Fruit fly (Drosophila melanogaster) whole organism, embryonic: ENCODE results near the gene Cpr67Fa2.

Experiments
- Blimp-1 ChIP-seq: fragments of 200-800 bp; sonication (Bioruptor generic); optimal IDR thresholded peaks from 3 replicates; lab custom pipeline; 2018; ENCODE audit warnings: missing biosample characterization, missing genetic modification characterization, mild to moderate bottlenecking, moderate library complexity, missing genetic modification reagents
- CG12236 ChIP-seq: fragments of 200-800 bp; sonication (Bioruptor generic); optimal IDR thresholded peaks from 2 replicates; lab custom pipeline; 2016; ENCODE audit warnings: missing biosample characterization, missing genetic modification characterization
- CG15479 ChIP-seq: fragments of 200-800 bp; sonication (Bioruptor generic); optimal IDR thresholded peaks from 3 replicates; lab custom pipeline; 2019; ENCODE audit warnings: missing biosample characterization, mild to moderate bottlenecking, missing genetic modification characterization, moderate library complexity
- CG17328 ChIP-seq: fragments of 200-800 bp; sonication (Bioruptor generic); IDR thresholded peaks from 2 replicates; pipeline ENCODE4 v1.3.6; 2022; ENCODE audit warnings: missing biosample characterization, missing genetic modification characterization
- CG18262 ChIP-seq: fragments of 200-800 bp; optimal IDR thresholded peaks from 3 replicates; lab custom pipeline; 2019; ENCODE audit warnings: missing biosample characterization, mild to moderate bottlenecking, missing genetic modification characterization, moderate library complexity
- CG18599 ChIP-seq: fragments of 200-800 bp; sonication (Bioruptor generic); optimal IDR thresholded peaks from 3 replicates; lab custom pipeline; 2017; ENCODE audit warnings: missing biosample characterization, missing genetic modification characterization, mild to moderate bottlenecking, moderate library complexity, missing genetic modification reagents
- CG18764 ChIP-seq: fragments of 200-800 bp; sonication (Bioruptor generic); optimal IDR thresholded peaks from 3 replicates; lab custom pipeline; 2016; ENCODE audit warnings: missing biosample characterization, missing genetic modification characterization
- CG2678 ChIP-seq: fragments of 200-800 bp; sonication (Bioruptor generic); optimal IDR thresholded peaks from 3 replicates; lab custom pipeline; 2019; ENCODE audit warnings: missing biosample characterization, mild to moderate bottlenecking, missing genetic modification characterization, moderate library complexity
- CG31388 ChIP-seq: fragments of 200-800 bp; sonication (Bioruptor generic); optimal IDR thresholded peaks from 2 replicates; lab custom pipeline; 2016; ENCODE audit warnings: missing biosample characterization, missing genetic modification characterization
- CG3726 ChIP-seq: fragments of 200-800 bp; sonication (Bioruptor generic); IDR thresholded peaks from 3 replicates; pipeline ENCODE4, ENCODE4 v1.3.6; 2022; ENCODE audit warnings: missing biosample characterization, missing genetic modification characterization
- CG3838 ChIP-seq: fragments of 200-800 bp; sonication (Bioruptor generic); optimal IDR thresholded peaks from 3 replicates; lab custom pipeline; 2016; ENCODE audit warnings: missing biosample characterization, missing genetic modification characterization
- CG4360 ChIP-seq: fragments of 200-800 bp; sonication (Bioruptor generic); IDR thresholded peaks from 2 replicates; pipeline ENCODE4 v1.3.6; 2022; ENCODE audit warnings: missing biosample characterization, missing genetic modification characterization
- CG6765 ChIP-seq: fragments of 200-800 bp; sonication (Bioruptor generic); optimal IDR thresholded peaks from 3 replicates; lab custom pipeline; 2017; ENCODE audit warnings: missing biosample characterization, mild to moderate bottlenecking, missing genetic modification characterization
- CG7556 ChIP-seq: fragments of 200-800 bp; sonication (Bioruptor generic); optimal IDR thresholded peaks from 2 replicates; lab custom pipeline; 2017; ENCODE audit warnings: missing biosample characterization, mild to moderate bottlenecking, missing genetic modification characterization
- CG7745 ChIP-seq: fragments of 200-800 bp; sonication (Bioruptor generic); optimal IDR thresholded peaks from 2 replicates; lab custom pipeline; 2018; ENCODE audit warnings: missing biosample characterization, mild to moderate bottlenecking, missing genetic modification characterization, moderate library complexity
- CG8281 ChIP-seq: fragments of 200-800 bp; sonication (Bioruptor generic); optimal IDR thresholded peaks from 2 replicates; lab custom pipeline; 2018; ENCODE audit warnings: missing biosample characterization, mild to moderate bottlenecking, missing genetic modification characterization, moderate library complexity
- CG9437 ChIP-seq: fragments of 200-800 bp; sonication (Bioruptor generic); optimal IDR thresholded peaks from 2 replicates; lab custom pipeline; 2018; ENCODE audit warnings: missing biosample characterization, mild to moderate bottlenecking, missing genetic modification characterization
- Dek ChIP-seq: fragments of 200-800 bp; sonication (Bioruptor generic); optimal IDR thresholded peaks from 3 replicates; lab custom pipeline; 2019; ENCODE audit warnings: missing biosample characterization, mild to moderate bottlenecking, missing genetic modification characterization, moderate library complexity
- Dp ChIP-seq: fragments of 200-800 bp; sonication (Bioruptor generic); optimal IDR thresholded peaks from 2 replicates; lab custom pipeline; 2018; ENCODE audit warnings: missing biosample characterization, mild to moderate bottlenecking, missing genetic modification characterization, moderate library complexity
- Gug ChIP-seq: fragments of 200-800 bp; sonication (Bioruptor generic); IDR thresholded peaks from 4 replicates; pipeline ENCODE4 v1.3.6; 2022; ENCODE audit warnings: missing biosample characterization, missing genetic modification characterization
- HLH3B ChIP-seq: fragments of 200-800 bp; sonication (Bioruptor generic); IDR thresholded peaks from 2 replicates; pipeline ENCODE4 v1.3.6; 2022; ENCODE audit warnings: missing biosample characterization, missing genetic modification characterization
- Nf-YC ChIP-seq: fragments of 200-800 bp; optimal IDR thresholded peaks from 3 replicates; lab custom pipeline; 2019; ENCODE audit warnings: missing biosample characterization, mild to moderate bottlenecking, missing genetic modification characterization, moderate library complexity
- Oli ChIP-seq: fragments of 200-800 bp; sonication (Bioruptor generic); optimal IDR thresholded peaks from 2 replicates; lab custom pipeline; 2018; ENCODE audit warnings: missing biosample characterization, mild to moderate bottlenecking, missing genetic modification characterization, moderate library complexity
- Scr ChIP-seq: fragments of 200-800 bp; sonication (Bioruptor generic); IDR thresholded peaks from 2 replicates; pipeline ENCODE4 v1.3.6; 2022; ENCODE audit warnings: missing biosample characterization, missing genetic modification characterization; ENCODE audit not compliant: partially characterized antibody
- Sox102F ChIP-seq: fragments of 200-800 bp; sonication (Bioruptor generic); optimal IDR thresholded peaks from 2 replicates; lab custom pipeline; 2018; ENCODE audit warnings: missing biosample characterization, mild to moderate bottlenecking, missing genetic modification characterization, moderate library complexity
- Tbp ChIP-seq: fragments of >200 bp; optimal IDR thresholded peaks from 2 replicates; lab custom pipeline; 2018; ENCODE audit warnings: missing biosample characterization, missing genetic modification characterization
- al ChIP-seq: fragments of 200-800 bp; sonication (Bioruptor generic); IDR thresholded peaks from 2 replicates; pipeline ENCODE4 v1.3.6; 2022; ENCODE audit warnings: missing biosample characterization, missing genetic modification characterization
- bcd ChIP-seq: fragments of 200-800 bp; sonication (Bioruptor generic); optimal IDR thresholded peaks from 2 replicates; lab custom pipeline; 2017; ENCODE audit warnings: missing biosample characterization, mild to moderate bottlenecking, missing genetic modification characterization
- cg ChIP-seq: fragments of 200-800 bp; sonication (Bioruptor generic); optimal IDR thresholded peaks from 3 replicates; lab custom pipeline; 2019; ENCODE audit warnings: missing biosample characterization, mild to moderate bottlenecking, missing genetic modification characterization, moderate library complexity
- chm ChIP-seq: fragments of 200-800 bp; sonication (Bioruptor generic); IDR thresholded peaks from 2 replicates; pipeline ENCODE4 v1.3.6; 2022; ENCODE audit warnings: missing biosample characterization, missing genetic modification characterization
- corto ChIP-seq: fragments of 200-800 bp; sonication (Bioruptor generic); optimal IDR thresholded peaks from 2 replicates; lab custom pipeline; 2016; ENCODE audit warnings: missing biosample characterization, mild to moderate bottlenecking, missing genetic modification characterization, moderate library complexity
- fd96Cb ChIP-seq: fragments of 200-800 bp; sonication (Bioruptor generic); optimal IDR thresholded peaks from 2 replicates; lab custom pipeline; 2018; ENCODE audit warnings: missing biosample characterization, mild to moderate bottlenecking, missing genetic modification characterization, moderate library complexity
- grau ChIP-seq: fragments of 200-800 bp; optimal IDR thresholded peaks from 3 replicates; lab custom pipeline; 2019; ENCODE audit warnings: missing biosample characterization, mild to moderate bottlenecking, missing genetic modification characterization, moderate library complexity
- grn ChIP-seq: fragments of 200-800 bp; sonication (Bioruptor generic); optimal IDR thresholded peaks from 3 replicates; lab custom pipeline; 2017; ENCODE audit warnings: missing biosample characterization, missing genetic modification characterization
- jing ChIP-seq: fragments of 200-800 bp; sonication (Bioruptor generic); optimal IDR thresholded peaks from 2 replicates; lab custom pipeline; 2018; ENCODE audit warnings: missing biosample characterization, mild to moderate bottlenecking, missing genetic modification characterization
- klu ChIP-seq: fragments of 200-800 bp; sonication (Bioruptor generic); IDR thresholded peaks from 2 replicates; pipeline ENCODE4 v1.3.6; 2022; ENCODE audit warnings: missing biosample characterization, missing genetic modification characterization
- lola ChIP-seq, 3 experiments: fragments of >200 bp in 2 of 3; fragments of 200-800 bp in 1 of 3; sonication (Bioruptor generic) in 1 of 3; optimal IDR thresholded peaks; 2 replicates each; lab custom pipeline; 2017 to 2019; ENCODE audit warnings: missing biosample characterization in 3 of 3, missing genetic modification characterization in 3 of 3, mild to moderate bottlenecking in 1 of 3, moderate library complexity in 1 of 3
- nmo ChIP-seq: fragments of 200-800 bp; sonication (Bioruptor generic); optimal IDR thresholded peaks from 2 replicates; lab custom pipeline; 2018; ENCODE audit warnings: missing biosample characterization, mild to moderate bottlenecking, missing genetic modification characterization, moderate library complexity
- onecut ChIP-seq: fragments of 200-800 bp; sonication (Bioruptor generic); IDR thresholded peaks from 2 replicates; pipeline ENCODE4 v1.3.6; 2022; ENCODE audit warnings: missing biosample characterization, missing genetic modification characterization
- phol ChIP-seq: fragments of 200-800 bp; sonication (Bioruptor generic); optimal IDR thresholded peaks from 3 replicates; lab custom pipeline; 2018; ENCODE audit warnings: missing biosample characterization, mild to moderate bottlenecking, missing genetic modification characterization, moderate library complexity
- row ChIP-seq: fragments of 200-800 bp; sonication (Bioruptor generic); IDR thresholded peaks from 3 replicates; pipeline ENCODE4 v1.3.6; 2022; ENCODE audit warnings: missing biosample characterization, missing genetic modification characterization
- run ChIP-seq: fragments of 200-800 bp; sonication (Bioruptor generic); optimal IDR thresholded peaks from 3 replicates; lab custom pipeline; 2018; ENCODE audit warnings: missing biosample characterization, mild to moderate bottlenecking, missing genetic modification characterization
- sd ChIP-seq: fragments of 200-800 bp; sonication (Bioruptor generic); optimal IDR thresholded peaks from 3 replicates; lab custom pipeline; 2018; ENCODE audit warnings: missing biosample characterization, mild to moderate bottlenecking, missing genetic modification characterization, moderate library complexity
- slou ChIP-seq: fragments of 200-800 bp; sonication (Bioruptor generic); optimal IDR thresholded peaks from 3 replicates; lab custom pipeline; 2016; ENCODE audit warnings: missing biosample characterization, missing genetic modification characterization
- tap ChIP-seq: fragments of 200-800 bp; optimal IDR thresholded peaks from 3 replicates; lab custom pipeline; 2019; ENCODE audit warnings: missing biosample characterization, mild to moderate bottlenecking, missing genetic modification characterization, moderate library complexity
- trem ChIP-seq: fragments of 200-800 bp; optimal IDR thresholded peaks from 3 replicates; lab custom pipeline; 2019; ENCODE audit warnings: missing biosample characterization, mild to moderate bottlenecking, missing genetic modification characterization, moderate library complexity
- vvl ChIP-seq: fragments of 200-800 bp; sonication (Bioruptor generic); IDR thresholded peaks from 2 replicates; pipeline ENCODE4 v1.3.6; 2022; ENCODE audit warnings: missing biosample characterization, missing genetic modification characterization
- z ChIP-seq: fragments of 200-800 bp; sonication (Bioruptor generic); IDR thresholded peaks from 3 replicates; pipeline ENCODE4 v1.3.6; 2022; ENCODE audit warnings: missing biosample characterization, missing genetic modification characterization

The Cpr67Fa2 gene

DNA sequence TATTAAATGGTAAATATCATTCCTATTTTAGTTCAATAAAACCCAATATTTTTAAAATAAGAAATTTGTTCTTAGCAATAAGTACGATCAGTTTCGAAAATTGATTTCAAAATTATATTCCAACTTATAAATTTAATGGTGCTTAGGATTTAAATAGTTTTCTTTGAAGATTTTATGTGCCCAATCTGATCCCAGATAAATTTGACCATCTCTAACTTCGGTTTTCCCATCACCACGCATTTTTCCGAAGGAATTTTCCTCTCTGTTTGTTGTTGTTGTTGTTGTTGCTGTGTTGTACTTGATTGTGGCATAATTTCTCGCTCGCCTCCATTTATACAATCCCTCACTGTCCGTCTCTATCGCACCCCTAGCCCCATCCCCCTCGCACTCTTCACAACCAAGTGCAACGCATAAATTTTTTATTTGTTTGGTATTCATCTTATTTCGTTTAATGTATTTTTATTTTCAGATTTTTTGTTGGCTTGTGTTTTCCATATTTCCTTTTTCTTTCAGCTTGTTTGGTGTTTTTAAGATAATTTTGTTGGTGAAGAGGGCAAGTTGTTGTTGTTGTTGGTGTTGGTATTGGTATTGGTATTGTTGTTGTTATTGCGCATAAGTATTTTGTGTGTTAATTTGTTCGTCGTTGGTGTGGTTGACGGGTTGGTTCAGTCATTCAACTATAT, 41.8 kb upstream of the Cpr67Fa2 start (continued):
- TF ChIP-seq chm (GFP tag; lab: Robert Waterston, UW) = 0 out of 2 replicates have a peak, but pooled peaks have one; percentile 66
- TF ChIP-seq CG3726 (GFP tag; lab: Robert Waterston, UW) = no peak
- TF ChIP-seq Dek (tag; lab: Kevin White, UChicago) = no peak
- 0 out of 4 replicates have a peak, but pooled peaks have one; percentile 24 for TF ChIP-seq Gug (GFP tag; lab: Robert Waterston, UW)
- peak; percentile 43 for TF ChIP-seq vvl (GFP tag; lab: Robert Waterston, UW)
- peak; percentile 32; the same call in 1 of the 2 replicates for TF ChIP-seq onecut (GFP tag; lab: Robert Waterston, UW)
- TF ChIP-seq grn (GFP tag; lab: Kevin White, UChicago) = peak; percentile 3
- TF ChIP-seq cg (GFP tag; lab: Kevin White, UChicago) = peak; percentile 70
- TF ChIP-seq Dp (GFP tag; lab: Kevin White, UChicago) = no peak
- no peak for TF ChIP-seq CG3838
- TF ChIP-seq run (tag; lab: Kevin White, UChicago) = no peak
- TF ChIP-seq bcd (GFP tag; lab: Kevin White, UChicago) = no peak
- TF ChIP-seq phol (tag; lab: Kevin White, UChicago) = peak; percentile 61
- TF ChIP-seq CG17328 = peak; percentile 55; the same call in 1 of the 2 replicates
- TF ChIP-seq z (GFP tag; lab: Robert Waterston, UW) = 0 out of 3 replicates have a peak, but pooled peaks have one; percentile 48
- TF ChIP-seq CG31388 (GFP tag; lab: Kevin White, UChicago) = no peak
- peak; percentile 29 for TF ChIP-seq CG7556 (GFP tag; lab: Kevin White, UChicago)
- TF ChIP-seq trem = peak; percentile 44
- no peak for TF ChIP-seq CG12236 (GFP tag; lab: Kevin White, UChicago)
- TF ChIP-seq row (GFP tag; lab: Robert Waterston, UW) = peak; percentile 49; the same call in 2 of the 3 replicates
- peak; percentile 75 for TF ChIP-seq CG18262 (tag; lab: Kevin White, UChicago)
- TF ChIP-seq CG9437 = peak; percentile 0
- TF ChIP-seq Oli (tag; lab: Kevin White, UChicago) = peak; percentile 10
- TF ChIP-seq slou = no peak
- TF ChIP-seq CG4360 (GFP tag; lab: Robert Waterston, UW) = peak; percentile 96
- TF ChIP-seq jing = no peak
- TF ChIP-seq grau (tag; lab: Kevin White, UChicago) = peak; percentile 42
- TF ChIP-seq CG2678 (tag; lab: Kevin White, UChicago) = peak; percentile 32
- TF ChIP-seq fd96Cb (tag; lab: Kevin White, UChicago) = no peak
- TF ChIP-seq klu = no peak
- TF ChIP-seq CG15479 (GFP tag; lab: Kevin White, UChicago) = peak; percentile 35
- TF ChIP-seq CG8281 (tag; lab: Kevin White, UChicago) = peak; percentile 51
- peak in 1 of 3 experiments; percentile 62 for TF ChIP-seq lola (GFP tag; optimal IDR thresholded peaks at IDR 0.05; lab: Kevin White, UChicago)
- no peak for TF ChIP-seq Tbp (GFP tag; lab: Kevin White, UChicago)
- 0 out of 2 replicates have a peak, but pooled peaks have one; percentile 19 for TF ChIP-seq HLH3B (GFP tag; lab: Robert Waterston, UW)
- TF ChIP-seq CG18764 (GFP tag; lab: Kevin White, UChicago) = no peak
- peak; percentile 29 for TF ChIP-seq Nf-YC (tag; lab: Kevin White, UChicago)
- TF ChIP-seq CG7745 = peak; percentile 15
- TF ChIP-seq CG18599 (GFP tag; lab: Kevin White, UChicago) = no peak
- no peak for TF ChIP-seq Blimp-1
- TF ChIP-seq nmo (GFP tag; lab: Kevin White, UChicago) = peak; percentile 17
- no peak for TF ChIP-seq al (GFP tag; lab: Robert Waterston, UW)
- TF ChIP-seq corto (GFP tag; lab: Kevin White, UChicago) = no peak
- TF ChIP-seq tap (tag; lab: Kevin White, UChicago) = no peak
- no peak for TF ChIP-seq CG6765
- TF ChIP-seq Sox102F = peak; percentile 37
- TF ChIP-seq Scr (GFP tag; lab: Robert Waterston, UW) = no peak
- peak; percentile 83 for TF ChIP-seq sd
